Fruit fly (Drosophila melanogaster) whole organism, embryonic: ENCODE measurements around the gene Dif.

ENCODE experiments used
- Ada2b ChIP-seq: fragments of 200-800 bp; sonication (Bioruptor generic); IDR thresholded peaks from 2 replicates; pipeline ENCODE4 v1.3.6; 2022; ENCODE audit warnings: missing biosample characterization, missing genetic modification characterization
- Aef1 ChIP-seq: fragments of 200-800 bp; sonication (Bioruptor generic); IDR thresholded peaks from 3 replicates; pipeline ENCODE4 v1.3.6; 2022; ENCODE audit warnings: missing biosample characterization, missing genetic modification characterization
- CG11398 ChIP-seq: fragments of 200-800 bp; sonication (Bioruptor generic); optimal IDR thresholded peaks from 2 replicates; lab custom pipeline; 2016; ENCODE audit warnings: missing biosample characterization, missing genetic modification characterization
- CG11696 ChIP-seq: fragments of 200-800 bp; sonication (Bioruptor generic); IDR thresholded peaks from 2 replicates; pipeline ENCODE4 v1.3.6; 2022; ENCODE audit warnings: missing biosample characterization, missing genetic modification characterization
- CG12071 ChIP-seq: fragments of 200-800 bp; sonication (Bioruptor generic); optimal IDR thresholded peaks from 3 replicates; lab custom pipeline; 2018; ENCODE audit warnings: missing biosample characterization, mild to moderate bottlenecking, missing genetic modification characterization
- CG12769 ChIP-seq: fragments of 200-800 bp; sonication (Bioruptor generic); optimal IDR thresholded peaks from 2 replicates; lab custom pipeline; 2019; ENCODE audit warnings: missing biosample characterization, mild to moderate bottlenecking, missing genetic modification characterization, moderate library complexity
- CG15073 ChIP-seq: fragments of 200-800 bp; sonication (Bioruptor generic); optimal IDR thresholded peaks from 2 replicates; lab custom pipeline; 2016; ENCODE audit warnings: missing biosample characterization, missing genetic modification characterization
- CG1529 ChIP-seq: fragments of 200-800 bp; sonication (Bioruptor generic); optimal IDR thresholded peaks from 3 replicates; lab custom pipeline; 2018; ENCODE audit warnings: missing biosample characterization, missing genetic modification characterization
- CG1602 ChIP-seq: fragments of 200-800 bp; sonication (Bioruptor generic); optimal IDR thresholded peaks from 3 replicates; lab custom pipeline; 2016; ENCODE audit warnings: missing biosample characterization, missing genetic modification characterization
- CG16813 ChIP-seq: fragments of 200-800 bp; sonication (Bioruptor generic); IDR thresholded peaks from 3 replicates; pipeline ENCODE4 v1.3.6; 2022; ENCODE audit warnings: missing biosample characterization, missing genetic modification characterization; ENCODE audit not compliant: partially characterized antibody
- CG17612 ChIP-seq: fragments of 200-800 bp; sonication (Bioruptor generic); IDR thresholded peaks from 2 replicates; pipeline ENCODE4 v1.3.6; 2022; ENCODE audit warnings: missing biosample characterization, missing genetic modification characterization
- CG18011 ChIP-seq: fragments of 200-800 bp; sonication (Bioruptor generic); optimal IDR thresholded peaks from 2 replicates; lab custom pipeline; 2017; ENCODE audit warnings: missing biosample characterization, missing genetic modification characterization, mild to moderate bottlenecking, moderate library complexity, missing genotype
- CG2199 ChIP-seq: fragments of 200-800 bp; sonication (Bioruptor generic); IDR thresholded peaks from 3 replicates; pipeline ENCODE4 v1.3.6; 2022; ENCODE audit warnings: missing biosample characterization, missing genetic modification characterization
- CG2875 ChIP-seq: fragments of 200-800 bp; sonication (Bioruptor generic); optimal IDR thresholded peaks from 2 replicates; lab custom pipeline; 2017; ENCODE audit warnings: missing biosample characterization, mild to moderate bottlenecking, missing genetic modification characterization, missing genetic modification reagents
- CG30403 ChIP-seq: fragments of 200-800 bp; sonication (Bioruptor generic); optimal IDR thresholded peaks from 3 replicates; lab custom pipeline; 2016; ENCODE audit warnings: missing biosample characterization, missing genetic modification characterization
- CG3726 ChIP-seq: fragments of 200-800 bp; sonication (Bioruptor generic); IDR thresholded peaks from 3 replicates; pipeline ENCODE4, ENCODE4 v1.3.6; 2022; ENCODE audit warnings: missing biosample characterization, missing genetic modification characterization
- CG3847 ChIP-seq: fragments of 200-800 bp; sonication (Bioruptor generic); IDR thresholded peaks from 2 replicates; pipeline ENCODE4 v1.3.6; 2022; ENCODE audit warnings: missing biosample characterization, missing genetic modification characterization
- CG4282 ChIP-seq: fragments of 200-800 bp; sonication (Bioruptor generic); optimal IDR thresholded peaks from 2 replicates; lab custom pipeline; 2016; ENCODE audit warnings: missing biosample characterization, missing genetic modification characterization
- CG4854 ChIP-seq: fragments of 200-800 bp; sonication (Bioruptor generic); optimal IDR thresholded peaks from 2 replicates; lab custom pipeline; 2016; ENCODE audit warnings: missing biosample characterization, missing genetic modification characterization, inconsistent platforms
- CG6791 ChIP-seq: fragments of 200-800 bp; sonication (Bioruptor generic); IDR thresholded peaks from 3 replicates; pipeline ENCODE4 v1.3.6; 2022; ENCODE audit warnings: missing biosample characterization, missing genetic modification characterization; ENCODE audit not compliant: partially characterized antibody
- CG6813 ChIP-seq: fragments of 200-800 bp; sonication (Bioruptor generic); optimal IDR thresholded peaks from 2 replicates; lab custom pipeline; 2017; ENCODE audit warnings: missing biosample characterization, missing genetic modification characterization, mild to moderate bottlenecking, moderate library complexity, missing genetic modification reagents
- CG7928 ChIP-seq: fragments of 200-800 bp; sonication (Bioruptor generic); optimal IDR thresholded peaks from 2 replicates; lab custom pipeline; 2017; ENCODE audit warnings: missing biosample characterization, mild to moderate bottlenecking, missing genetic modification characterization
- CG8089 ChIP-seq: fragments of 200-800 bp; sonication (Bioruptor generic); optimal IDR thresholded peaks from 3 replicates; lab custom pipeline; 2016; ENCODE audit warnings: missing biosample characterization, missing genetic modification characterization
- CG8359 ChIP-seq: fragments of 200-800 bp; sonication (Bioruptor generic); optimal IDR thresholded peaks from 2 replicates; lab custom pipeline; 2017; ENCODE audit warnings: missing biosample characterization, mild to moderate bottlenecking, missing genetic modification characterization, borderline replicate concordance
- CG8924 ChIP-seq: fragments of 200-800 bp; optimal IDR thresholded peaks from 3 replicates; lab custom pipeline; 2019; ENCODE audit warnings: missing biosample characterization, mild to moderate bottlenecking, missing genetic modification characterization, moderate library complexity
- CTCF ChIP-seq: fragments of 200-800 bp; sonication (Bioruptor generic); optimal IDR thresholded peaks from 2 replicates; lab custom pipeline; 2017; ENCODE audit warnings: missing biosample characterization, mild to moderate bottlenecking, missing genetic modification characterization, moderate library complexity
- Dbx ChIP-seq: fragments of 200-800 bp; sonication (Bioruptor generic); IDR thresholded peaks from 3 replicates; pipeline ENCODE4 v1.3.6; 2022; ENCODE audit warnings: missing biosample characterization, missing genetic modification characterization
- Dref ChIP-seq: fragments of 200-800 bp; sonication (Bioruptor generic); IDR thresholded peaks from 2 replicates; pipeline ENCODE4 v1.3.6; 2022; ENCODE audit warnings: missing biosample characterization, missing genetic modification characterization
- E2f2 ChIP-seq: fragments of 200-800 bp; sonication (Bioruptor generic); IDR thresholded peaks from 2 replicates; pipeline ENCODE4 v1.3.6; 2022; ENCODE audit warnings: missing biosample characterization, missing genetic modification characterization
- HLH4C ChIP-seq: fragments of 200-800 bp; sonication (Bioruptor generic); IDR thresholded peaks from 3 replicates; pipeline ENCODE4 v1.3.6; 2022; ENCODE audit warnings: missing biosample characterization, missing genetic modification characterization; ENCODE audit not compliant: partially characterized antibody
- HmgD ChIP-seq: fragments of 200-800 bp; sonication (Bioruptor generic); optimal IDR thresholded peaks from 3 replicates; lab custom pipeline; 2016; ENCODE audit warnings: missing biosample characterization, missing genetic modification characterization
- Lim3 ChIP-seq: fragments of 200-800 bp; sonication (Bioruptor generic); IDR thresholded peaks from 2 replicates; pipeline ENCODE4 v1.3.6; 2022; ENCODE audit warnings: missing biosample characterization, missing genetic modification characterization
- MBD-R2 ChIP-seq: fragments of 200-800 bp; sonication (Bioruptor generic); IDR thresholded peaks from 2 replicates; pipeline ENCODE4 v1.3.6; 2022; ENCODE audit warnings: missing biosample characterization, missing genetic modification characterization
- Nf-YC ChIP-seq: fragments of 200-800 bp; optimal IDR thresholded peaks from 3 replicates; lab custom pipeline; 2019; ENCODE audit warnings: missing biosample characterization, mild to moderate bottlenecking, missing genetic modification characterization, moderate library complexity
- PHDP ChIP-seq: fragments of 200-800 bp; sonication (Bioruptor generic); optimal IDR thresholded peaks from 3 replicates; lab custom pipeline; 2018; ENCODE audit warnings: missing biosample characterization, mild to moderate bottlenecking, missing genetic modification characterization, moderate library complexity
- Scr ChIP-seq: fragments of 200-800 bp; sonication (Bioruptor generic); IDR thresholded peaks from 2 replicates; pipeline ENCODE4 v1.3.6; 2022; ENCODE audit warnings: missing biosample characterization, missing genetic modification characterization; ENCODE audit not compliant: partially characterized antibody
- ac ChIP-seq: fragments of 200-800 bp; sonication (Bioruptor generic); optimal IDR thresholded peaks from 3 replicates; lab custom pipeline; 2017; ENCODE audit warnings: missing biosample characterization, mild to moderate bottlenecking, missing genetic modification characterization
- ara ChIP-seq: fragments of 200-800 bp; sonication (Bioruptor generic); IDR thresholded peaks from 2 replicates; pipeline ENCODE4 v1.3.6; 2022; ENCODE audit warnings: missing biosample characterization, missing genetic modification characterization
- bab2 ChIP-seq: fragments of 200-800 bp; sonication (Bioruptor generic); optimal IDR thresholded peaks from 2 replicates; lab custom pipeline; 2016; ENCODE audit warnings: missing biosample characterization, missing genetic modification characterization
- ci ChIP-seq: fragments of 200-800 bp; sonication (Bioruptor generic); IDR thresholded peaks from 3 replicates; pipeline ENCODE4 v1.3.6; 2022; ENCODE audit warnings: missing biosample characterization, missing genetic modification characterization
- disco-r ChIP-seq: fragments of 200-800 bp; sonication (Bioruptor generic); optimal IDR thresholded peaks from 2 replicates; lab custom pipeline; 2016; ENCODE audit warnings: missing biosample characterization, missing genetic modification characterization
- lbe ChIP-seq: fragments of 200-800 bp; sonication (Bioruptor generic); optimal IDR thresholded peaks from 2 replicates; lab custom pipeline; 2016; ENCODE audit warnings: missing biosample characterization, mild to moderate bottlenecking, missing genetic modification characterization
- maf-S ChIP-seq: fragments of 200-800 bp; sonication (Bioruptor generic); optimal IDR thresholded peaks from 2 replicates; lab custom pipeline; 2016; ENCODE audit warnings: missing biosample characterization, missing genetic modification characterization
- mirr ChIP-seq: fragments of 200-800 bp; sonication (Bioruptor generic); optimal IDR thresholded peaks from 3 replicates; lab custom pipeline; 2018; ENCODE audit warnings: missing biosample characterization, mild to moderate bottlenecking, missing genetic modification characterization
- pita ChIP-seq: fragments of 200-800 bp; sonication (Bioruptor generic); optimal IDR thresholded peaks from 2 replicates; lab custom pipeline; 2017; ENCODE audit warnings: missing biosample characterization, mild to moderate bottlenecking, missing genetic modification characterization
- pros ChIP-seq: fragments of 200-800 bp; sonication (Bioruptor generic); optimal IDR thresholded peaks from 3 replicates; lab custom pipeline; 2019; ENCODE audit warnings: missing biosample characterization, mild to moderate bottlenecking, missing genetic modification characterization, moderate library complexity
- pzg ChIP-seq: fragments of 200-800 bp; sonication (Bioruptor generic); optimal IDR thresholded peaks from 3 replicates; lab custom pipeline; 2018; ENCODE audit warnings: missing biosample characterization, mild to moderate bottlenecking, missing genetic modification characterization, moderate library complexity
- tio ChIP-seq: fragments of 200-800 bp; sonication (Bioruptor generic); optimal IDR thresholded peaks from 2 replicates; lab custom pipeline; 2017; ENCODE audit warnings: missing biosample characterization, missing genetic modification characterization, inconsistent platforms
- trh ChIP-seq: fragments of 200-800 bp; sonication (Bioruptor generic); optimal IDR thresholded peaks from 2 replicates; lab custom pipeline; 2016; ENCODE audit warnings: missing biosample characterization, missing genetic modification characterization
- tup ChIP-seq: fragments of 200-800 bp; sonication (Bioruptor generic); optimal IDR thresholded peaks from 2 replicates; lab custom pipeline; 2016; ENCODE audit warnings: missing biosample characterization, mild to moderate bottlenecking, missing genetic modification characterization, moderate library complexity
- vvl ChIP-seq: fragments of 200-800 bp; sonication (Bioruptor generic); IDR thresholded peaks from 2 replicates; pipeline ENCODE4 v1.3.6; 2022; ENCODE audit warnings: missing biosample characterization, missing genetic modification characterization
- zfh2 ChIP-seq: fragments of 200-800 bp; sonication (Bioruptor generic); optimal IDR thresholded peaks from 2 replicates; lab custom pipeline; 2016; ENCODE audit warnings: missing biosample characterization, missing genetic modification characterization

The Dif gene

DNA sequence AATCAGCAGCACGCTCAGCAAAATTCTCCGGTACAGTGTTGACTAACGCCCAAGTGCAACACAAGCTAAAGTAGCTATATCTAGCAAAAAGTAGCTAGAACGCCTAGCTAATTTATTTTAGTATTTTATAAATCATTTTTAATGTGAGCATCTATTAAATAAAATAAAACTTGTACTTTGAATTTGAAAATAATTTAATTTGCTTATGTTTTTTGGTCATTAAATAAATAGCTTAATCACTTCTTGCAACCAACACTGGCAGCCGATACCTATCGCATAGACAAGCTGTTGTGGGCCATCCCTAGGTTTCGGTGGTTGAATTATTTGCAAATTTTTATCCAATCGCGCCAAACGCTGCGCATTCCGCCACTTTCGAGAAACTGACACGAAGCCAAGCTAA is 22.6 kb downstream of the Dif start, which contains the start of the genes Polr2J and CG15141 (continued):
- TF ChIP-seq vvl (GFP tag; lab: Robert Waterston, UW) (peak; percentile 88), lbe (GFP tag; lab: Kevin White, UChicago) (peak; percentile 76), E2f2 (GFP tag; lab: Robert Waterston, UW) (peak; percentile 72), PHDP (tag; lab: Kevin White, UChicago) (peak; percentile 87), CG8089 (GFP tag; lab: Kevin White, UChicago) (peak; percentile 56), CG11398 (GFP tag; lab: Kevin White, UChicago) (peak; percentile 25), Dbx (GFP tag; lab: Robert Waterston, UW) (peak; percentile 92), CG12071 (GFP tag; lab: Kevin White, UChicago) (no peak), CG1602 (peak; percentile 87), CG6813 (GFP tag; lab: Kevin White, UChicago) (no peak), CG12769 (tag; lab: Kevin White, UChicago) (no peak), CG15073 (peak; percentile 10), tup (GFP tag; lab: Kevin White, UChicago) (peak; percentile 57), Lim3 (GFP tag; lab: Robert Waterston, UW) (peak; percentile 56; the same call in 1 of the 2 replicates), CG6791 (GFP tag; lab: Robert Waterston, UW) (peak; percentile 73), Aef1 (GFP tag; lab: Robert Waterston, UW) (peak; percentile 91), HmgD (GFP tag; lab: Kevin White, UChicago) (no peak), ac (GFP tag; lab: Kevin White, UChicago) (no peak), HLH4C (GFP tag; lab: Robert Waterston, UW) (peak; percentile 79), zfh2 (GFP tag; lab: Kevin White, UChicago) (peak; percentile 88), ara (GFP tag; lab: Robert Waterston, UW) (peak; percentile 80), maf-S (GFP tag; lab: Kevin White, UChicago) (peak; percentile 61), Ada2b (GFP tag; lab: Robert Waterston, UW) (peak; percentile 71), CG7928 (peak; percentile 68), CG4854 (GFP tag; lab: Kevin White, UChicago) (peak; percentile 69), trh (GFP tag; lab: Kevin White, UChicago) (peak; percentile 66), Nf-YC (tag; lab: Kevin White, UChicago) (peak; percentile 92), CG17612 (GFP tag; lab: Robert Waterston, UW) (peak; percentile 50; the same call in 1 of the 2 replicates), tio (GFP tag; lab: Kevin White, UChicago) (peak; percentile 65), CG8359 (GFP tag; lab: Kevin White, UChicago) (peak; percentile 57), CG2875 (peak; percentile 44), Dref (GFP tag; lab: Robert Waterston, UW) (no peak), CG2199 (GFP tag; lab: Robert Waterston, UW) (peak; percentile 65; the same call in 1 of the 3 replicates), CG30403 (GFP tag; lab: Kevin White, UChicago) (peak; percentile 94), CTCF (GFP tag; lab: Kevin White, UChicago) (no peak), bab2 (GFP tag; lab: Kevin White, UChicago) (peak; percentile 81), CG1529 (GFP tag; lab: Kevin White, UChicago) (peak; percentile 63), pita (GFP tag; lab: Kevin White, UChicago) (no peak), CG4282 (GFP tag; lab: Kevin White, UChicago) (no peak), disco-r (GFP tag; lab: Kevin White, UChicago) (no peak), MBD-R2 (GFP tag; lab: Robert Waterston, UW) (peak; percentile 96), CG16813 (peak; percentile 95), CG11696 (GFP tag; lab: Robert Waterston, UW) (no peak), pros (GFP tag; lab: Kevin White, UChicago) (no peak), CG3726 (GFP tag; lab: Robert Waterston, UW) (peak; percentile 68; the same call in 2 of the 3 replicates), CG18011 (peak; percentile 74), Scr (GFP tag; lab: Robert Waterston, UW) (peak; percentile 94), CG8924 (tag; lab: Kevin White, UChicago) (peak; percentile 90), mirr (GFP tag; lab: Kevin White, UChicago) (no peak), pzg (peak; percentile 67), CG3847 (GFP tag; lab: Robert Waterston, UW) (peak; percentile 94), ci (GFP tag; lab: Robert Waterston, UW) (peak; percentile 68; the same call in 2 of the 3 replicates)
